Worm (Caenorhabditis elegans) whole organism, midembryonic: Measurements from ENCODE around the gene srd-35.

Experiments
- T22C8.4 ChIP-seq: fragments of 200-800 bp; sonication (Bioruptor generic); IDR thresholded peaks from 2 replicates; pipeline ENCODE4 v1.3.6; 2022; ENCODE audit warnings: missing genetic modification characterization, missing compliant biosample characterization
- cog-1 ChIP-seq: sonication (generic microtip); optimal IDR thresholded peaks from 2 replicates; lab custom pipeline; 2016; ENCODE audit warnings: missing genetic modification characterization, missing compliant biosample characterization
- flt-1 ChIP-seq: fragments of 200-800 bp; sonication (Bioruptor generic); IDR thresholded peaks from 2 replicates; pipeline ENCODE4 v1.3.6; 2022; ENCODE audit warnings: missing genetic modification characterization, missing compliant biosample characterization
- klf-2 ChIP-seq: fragments of 200-800 bp; sonication (Bioruptor generic); conservative IDR thresholded peaks from 2 replicates; pipeline ENCODE4 v1.3.6; 2022; ENCODE audit warnings: missing genetic modification reagents, missing genetic modification characterization, missing compliant biosample characterization
- ref-1 ChIP-seq: fragments of 200-800 bp; sonication (Bioruptor generic); conservative IDR thresholded peaks from 2 replicates; pipeline ENCODE4 v1.3.6; 2022; ENCODE audit warnings: missing genetic modification reagents, missing genetic modification characterization, missing compliant biosample characterization
- tab-1 ChIP-seq: fragments of 200-800 bp; sonication (Bioruptor generic); IDR thresholded peaks from 2 replicates; pipeline ENCODE4 v1.3.6; 2022; ENCODE audit warnings: missing genetic modification characterization, missing compliant biosample characterization
- ztf-23 ChIP-seq: fragments of 200-800 bp; sonication (Bioruptor generic); IDR thresholded peaks from 2 replicates; pipeline ENCODE4 v1.3.6; 2022; ENCODE audit warnings: missing genetic modification reagents, missing genetic modification characterization, missing compliant biosample characterization

DNA sequence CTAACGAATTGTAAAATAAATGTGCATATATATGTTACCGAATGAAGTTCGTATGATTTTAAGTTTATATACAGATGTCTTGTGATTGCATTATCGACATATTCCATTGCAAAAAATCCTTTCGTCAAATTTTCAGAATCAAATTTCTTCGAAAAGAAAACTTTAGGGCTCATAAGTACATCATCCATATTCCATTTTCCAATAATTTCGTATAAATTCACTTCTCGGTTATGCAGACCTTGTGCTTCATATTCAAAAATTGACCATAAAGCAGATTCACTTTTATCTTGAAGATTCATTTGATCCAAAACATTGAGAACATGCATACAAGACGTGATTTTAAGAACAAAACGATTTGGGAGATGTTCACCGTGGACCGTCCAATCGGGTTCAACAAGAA lies 20.8 kb upstream of the srd-35 start:
- TF ChIP-seq flt-1 (GFP tag; lab: Robert Waterston, UW) (no peak), klf-2 (GFP tag; lab: Robert Waterston, UW) (no peak), tab-1 (GFP tag; lab: Robert Waterston, UW) (no peak), T22C8.4 (GFP tag; lab: Robert Waterston, UW) (no peak), cog-1 (tag; lab: Kevin White, UChicago) (no peak), ztf-23 (GFP tag; lab: Robert Waterston, UW) (no peak), ref-1 (GFP tag; lab: Robert Waterston, UW) (no peak)
